Fruit fly (Drosophila melanogaster) whole organism, embryonic: ENCODE data around the gene IleRS-m.

Source experiments
- C15 ChIP-seq: fragments of 200-800 bp; sonication (Bioruptor generic); IDR thresholded peaks from 3 replicates; pipeline ENCODE4 v1.3.6; 2022; ENCODE audit warnings: missing biosample characterization, missing genetic modification characterization
- CG10979 ChIP-seq: fragments of 200-800 bp; sonication (Bioruptor generic); optimal IDR thresholded peaks from 2 replicates; lab custom pipeline; 2018; ENCODE audit warnings: missing biosample characterization, mild to moderate bottlenecking, missing genetic modification characterization, moderate library complexity
- CG11093 ChIP-seq: fragments of 200-800 bp; sonication (Bioruptor generic); IDR thresholded peaks from 3 replicates; pipeline ENCODE4 v1.3.6; 2022; ENCODE audit warnings: missing biosample characterization, missing genetic modification characterization
- CG12769 ChIP-seq: fragments of 200-800 bp; sonication (Bioruptor generic); optimal IDR thresholded peaks from 2 replicates; lab custom pipeline; 2019; ENCODE audit warnings: missing biosample characterization, mild to moderate bottlenecking, missing genetic modification characterization, moderate library complexity
- CG13894 ChIP-seq: fragments of 200-800 bp; sonication (Bioruptor generic); optimal IDR thresholded peaks from 3 replicates; lab custom pipeline; 2018; ENCODE audit warnings: missing biosample characterization, mild to moderate bottlenecking, missing genetic modification characterization, moderate library complexity
- CG4617 ChIP-seq: fragments of 200-800 bp; sonication (Bioruptor generic); optimal IDR thresholded peaks from 3 replicates; lab custom pipeline; 2016; ENCODE audit warnings: missing biosample characterization, missing genetic modification characterization, borderline replicate concordance
- CG6272 ChIP-seq: fragments of 200-800 bp; sonication (Bioruptor generic); IDR thresholded peaks from 2 replicates; pipeline ENCODE4 v1.3.6; 2022; ENCODE audit warnings: missing biosample characterization, missing genetic modification characterization
- CG8290 ChIP-seq, 3 experiments: fragments of 200-800 bp; sonication (Bioruptor generic); optimal IDR thresholded peaks; 2 replicates each; lab custom pipeline; 2016 to 2019; ENCODE audit warnings: missing biosample characterization in 3 of 3, missing genetic modification characterization in 3 of 3, mild to moderate bottlenecking in 2 of 3, moderate library complexity in 1 of 3
- Drgx ChIP-seq: fragments of 200-800 bp; sonication (Bioruptor generic); IDR thresholded peaks from 2 replicates; pipeline ENCODE4 v1.3.6; 2022; ENCODE audit warnings: missing biosample characterization, missing genetic modification characterization
- Max ChIP-seq: fragments of 200-800 bp; sonication (Bioruptor generic); optimal IDR thresholded peaks from 2 replicates; lab custom pipeline; 2016; ENCODE audit warnings: missing biosample characterization, mild to moderate bottlenecking, missing genetic modification characterization
- Med ChIP-seq: fragments of 200-800 bp; sonication (Bioruptor generic); peaks from one replicate; lab custom pipeline; 2016; ENCODE audit warnings: missing biosample characterization, missing genetic modification characterization, mild to moderate bottlenecking, inconsistent platforms, moderate library complexity
- Scr ChIP-seq: fragments of 200-800 bp; sonication (Bioruptor generic); IDR thresholded peaks from 2 replicates; pipeline ENCODE4 v1.3.6; 2022; ENCODE audit warnings: missing biosample characterization, missing genetic modification characterization; ENCODE audit not compliant: partially characterized antibody
- Vsx1 ChIP-seq: fragments of 200-800 bp; sonication (Bioruptor generic); optimal IDR thresholded peaks from 2 replicates; lab custom pipeline; 2017; ENCODE audit warnings: missing biosample characterization, mild to moderate bottlenecking, missing genetic modification characterization, missing genetic modification reagents
- ato ChIP-seq: fragments of 200-800 bp; sonication (Bioruptor generic); IDR thresholded peaks from 2 replicates; pipeline ENCODE4 v1.3.6; 2022; ENCODE audit warnings: missing biosample characterization, missing genetic modification characterization; ENCODE audit not compliant: partially characterized antibody
- cwo ChIP-seq: fragments of 200-800 bp; sonication (Bioruptor generic); optimal IDR thresholded peaks from 3 replicates; lab custom pipeline; 2017; ENCODE audit warnings: missing biosample characterization, missing genetic modification characterization, mild to moderate bottlenecking, moderate library complexity, missing genetic modification reagents
- klu ChIP-seq: fragments of 200-800 bp; sonication (Bioruptor generic); IDR thresholded peaks from 2 replicates; pipeline ENCODE4 v1.3.6; 2022; ENCODE audit warnings: missing biosample characterization, missing genetic modification characterization
- pan ChIP-seq, 4 experiments: fragments of >200 bp in 3 of 4; fragments of 200-800 bp in 1 of 4; sonication (Bioruptor generic) in 1 of 4; optimal IDR thresholded peaks in 3 of 4; IDR thresholded peaks in 1 of 4; 2 replicates each; pipeline versions ENCODE4 v1.3.6 to Lab custom; 2017 to 2022; ENCODE audit warnings: missing biosample characterization in 2 of 4, missing genetic modification characterization in 2 of 4, mixed read lengths in 1 of 4
- phol ChIP-seq: fragments of 200-800 bp; sonication (Bioruptor generic); optimal IDR thresholded peaks from 3 replicates; lab custom pipeline; 2018; ENCODE audit warnings: missing biosample characterization, mild to moderate bottlenecking, missing genetic modification characterization, moderate library complexity
- pros ChIP-seq: fragments of 200-800 bp; sonication (Bioruptor generic); optimal IDR thresholded peaks from 3 replicates; lab custom pipeline; 2019; ENCODE audit warnings: missing biosample characterization, mild to moderate bottlenecking, missing genetic modification characterization, moderate library complexity
- tin ChIP-seq: fragments of 200-800 bp; sonication (Bioruptor generic); optimal IDR thresholded peaks from 3 replicates; lab custom pipeline; 2016; ENCODE audit warnings: missing biosample characterization, missing genetic modification characterization

The IleRS-m gene

dm6 chr3L:16151742-16152141 is 51.7 kb downstream of the IleRS-m start:
- no peak for TF ChIP-seq pros (GFP tag; lab: Kevin White, UChicago)
- TF ChIP-seq CG13894 (tag; lab: Kevin White, UChicago): peak; percentile 18
- TF ChIP-seq Max (GFP tag; lab: Kevin White, UChicago): no peak
- TF ChIP-seq phol: no peak
- no peak for TF ChIP-seq CG8290 (GFP tag; optimal IDR thresholded peaks at IDR 0.05; lab: Kevin White, UChicago)
- peak in 1 of 2 experiments; percentile 9 for TF ChIP-seq CG8290 (tag; optimal IDR thresholded peaks at IDR 0.05; lab: Kevin White, UChicago)
- TF ChIP-seq CG12769: peak; percentile 71
- TF ChIP-seq CG11093 (GFP tag; lab: Robert Waterston, UW): no peak
- no peak for TF ChIP-seq CG4617 (GFP tag; lab: Kevin White, UChicago)
- TF ChIP-seq CG6272: no peak
- no peak for TF ChIP-seq pan (optimal IDR thresholded peaks at IDR 0.05; lab: Kevin White, UChicago)
- TF ChIP-seq pan (GFP tag; optimal IDR thresholded peaks at IDR 0.05 in 1 of 2, IDR thresholded peaks at IDR 0.05 in 1 of 2): peak in 1 of 2 experiments; percentile 17
- no peak for TF ChIP-seq Scr (GFP tag; lab: Robert Waterston, UW)
- TF ChIP-seq cwo (GFP tag; lab: Kevin White, UChicago): peak; percentile 20
- TF ChIP-seq tin (GFP tag; lab: Kevin White, UChicago): no peak
- peak; percentile 76 for TF ChIP-seq Med (GFP tag; lab: Kevin White, UChicago)
- TF ChIP-seq C15 (GFP tag; lab: Robert Waterston, UW): no peak
- TF ChIP-seq Vsx1 (GFP tag; lab: Kevin White, UChicago): no peak
- no peak for TF ChIP-seq klu (GFP tag; lab: Robert Waterston, UW)
- TF ChIP-seq ato (GFP tag; lab: Robert Waterston, UW): no peak
- TF ChIP-seq CG10979 (tag; lab: Kevin White, UChicago): no peak
- TF ChIP-seq Drgx: peak; percentile 15; the same call in 1 of the 2 replicates
